Fruit fly (Drosophila melanogaster) whole organism, embryonic: ENCODE results near the gene CG34398.

ENCODE experiments used
- Antp ChIP-seq: fragments of 200-800 bp; sonication (Bioruptor generic); optimal IDR thresholded peaks from 3 replicates; lab custom pipeline; 2016; ENCODE audit warnings: missing biosample characterization, missing genetic modification characterization
- Awh ChIP-seq: fragments of 200-800 bp; sonication (Bioruptor generic); IDR thresholded peaks from 2 replicates; pipeline ENCODE4, ENCODE4 v1.3.6; 2022; ENCODE audit warnings: missing biosample characterization, missing genetic modification characterization
- CG10209 ChIP-seq: fragments of 200-800 bp; sonication (Bioruptor generic); optimal IDR thresholded peaks from 3 replicates; lab custom pipeline; 2017; ENCODE audit warnings: missing biosample characterization, mild to moderate bottlenecking, missing genetic modification characterization, missing genetic modification reagents
- CG1024 ChIP-seq: fragments of 200-800 bp; sonication (Bioruptor generic); IDR thresholded peaks from 2 replicates; pipeline ENCODE4 v1.3.6; 2022; ENCODE audit warnings: missing biosample characterization, missing genetic modification characterization
- CG14667 ChIP-seq: fragments of 200-800 bp; sonication (Bioruptor generic); IDR thresholded peaks from 2 replicates; pipeline ENCODE4 v1.3.6; 2022; ENCODE audit warnings: missing biosample characterization, missing genetic modification characterization
- CG15073 ChIP-seq: fragments of 200-800 bp; sonication (Bioruptor generic); optimal IDR thresholded peaks from 2 replicates; lab custom pipeline; 2016; ENCODE audit warnings: missing biosample characterization, missing genetic modification characterization
- CG1603 ChIP-seq: fragments of 200-800 bp; sonication (Bioruptor generic); optimal IDR thresholded peaks from 2 replicates; lab custom pipeline; 2019; ENCODE audit warnings: missing biosample characterization, mild to moderate bottlenecking, missing genetic modification characterization, moderate library complexity
- CG17361 ChIP-seq: fragments of 200-800 bp; sonication (Bioruptor generic); IDR thresholded peaks from 3 replicates; pipeline ENCODE4 v1.3.6; 2022; ENCODE audit warnings: missing biosample characterization, missing genetic modification characterization
- CG18011 ChIP-seq: fragments of 200-800 bp; sonication (Bioruptor generic); optimal IDR thresholded peaks from 2 replicates; lab custom pipeline; 2017; ENCODE audit warnings: missing biosample characterization, missing genetic modification characterization, mild to moderate bottlenecking, moderate library complexity, missing genotype
- CG2712 ChIP-seq: fragments of 200-800 bp; optimal IDR thresholded peaks from 3 replicates; lab custom pipeline; 2019; ENCODE audit warnings: missing biosample characterization, mild to moderate bottlenecking, missing genetic modification characterization, moderate library complexity
- CG31388 ChIP-seq: fragments of 200-800 bp; sonication (Bioruptor generic); optimal IDR thresholded peaks from 2 replicates; lab custom pipeline; 2016; ENCODE audit warnings: missing biosample characterization, missing genetic modification characterization
- CG32772 ChIP-seq: fragments of 200-800 bp; sonication (Bioruptor generic); IDR thresholded peaks from 2 replicates; pipeline ENCODE4 v1.3.6; 2022; ENCODE audit warnings: missing biosample characterization, missing genetic modification characterization
- CG4854 ChIP-seq: fragments of 200-800 bp; sonication (Bioruptor generic); optimal IDR thresholded peaks from 2 replicates; lab custom pipeline; 2016; ENCODE audit warnings: missing biosample characterization, missing genetic modification characterization, inconsistent platforms
- CG6175 ChIP-seq: fragments of 200-800 bp; sonication (Bioruptor generic); IDR thresholded peaks from 3 replicates; pipeline ENCODE4 v1.3.6; 2022; ENCODE audit warnings: missing biosample characterization, missing genetic modification characterization
- CG6689 ChIP-seq: fragments of 200-800 bp; sonication (Bioruptor generic); IDR thresholded peaks from 2 replicates; pipeline ENCODE4 v1.3.6; 2022; ENCODE audit warnings: missing biosample characterization, missing genetic modification characterization
- CG6765 ChIP-seq: fragments of 200-800 bp; sonication (Bioruptor generic); optimal IDR thresholded peaks from 3 replicates; lab custom pipeline; 2017; ENCODE audit warnings: missing biosample characterization, mild to moderate bottlenecking, missing genetic modification characterization
- CG7987 ChIP-seq: fragments of 200-800 bp; sonication (Bioruptor generic); optimal IDR thresholded peaks from 2 replicates; lab custom pipeline; 2018; ENCODE audit warnings: missing biosample characterization, mild to moderate bottlenecking, missing genetic modification characterization, moderate library complexity
- CG9215 ChIP-seq: fragments of 200-800 bp; sonication (Bioruptor generic); IDR thresholded peaks from 2 replicates; pipeline ENCODE4 v1.3.6; 2022; ENCODE audit warnings: missing biosample characterization, missing genetic modification characterization
- Doc3 ChIP-seq: fragments of 200-800 bp; sonication (Bioruptor generic); IDR thresholded peaks from 3 replicates; pipeline ENCODE4 v1.3.6; 2022; ENCODE audit warnings: missing biosample characterization, missing genetic modification characterization; ENCODE audit not compliant: partially characterized antibody
- Drgx ChIP-seq: fragments of 200-800 bp; sonication (Bioruptor generic); IDR thresholded peaks from 2 replicates; pipeline ENCODE4 v1.3.6; 2022; ENCODE audit warnings: missing biosample characterization, missing genetic modification characterization
- Fer1 ChIP-seq: fragments of 200-800 bp; sonication (Bioruptor generic); optimal IDR thresholded peaks from 2 replicates; lab custom pipeline; 2017; ENCODE audit warnings: missing biosample characterization, mild to moderate bottlenecking, missing genetic modification characterization
- Gsc ChIP-seq: fragments of 200-800 bp; sonication (Bioruptor generic); IDR thresholded peaks from 2 replicates; pipeline ENCODE4 v1.3.6; 2022; ENCODE audit warnings: missing biosample characterization, missing genetic modification characterization
- Hmx ChIP-seq: fragments of 200-800 bp; sonication (Bioruptor generic); optimal IDR thresholded peaks from 2 replicates; lab custom pipeline; 2016; ENCODE audit warnings: missing biosample characterization, missing genetic modification characterization
- Hr78 ChIP-seq, 2 experiments: fragments of 200-800 bp in 1 of 2; fragments of >200 bp in 1 of 2; sonication (Bioruptor generic) in 1 of 2; optimal IDR thresholded peaks; 2 replicates each; lab custom pipeline; 2017 to 2019; ENCODE audit warnings: missing biosample characterization in 2 of 2, missing genetic modification characterization in 2 of 2, mild to moderate bottlenecking in 1 of 2, moderate library complexity in 1 of 2
- MTF-1 ChIP-seq: fragments of 200-800 bp; sonication (Bioruptor generic); optimal IDR thresholded peaks from 2 replicates; lab custom pipeline; 2018; ENCODE audit warnings: missing biosample characterization, mild to moderate bottlenecking, missing genetic modification characterization, borderline replicate concordance
- NFAT ChIP-seq: fragments of 200-800 bp; sonication (Bioruptor generic); IDR thresholded peaks from 2 replicates; pipeline ENCODE4 v1.3.6; 2022; ENCODE audit warnings: missing biosample characterization, missing genetic modification characterization
- Pdp1 ChIP-seq, 2 experiments: fragments of 200-800 bp; sonication (Bioruptor generic); optimal IDR thresholded peaks; 3 replicates each; lab custom pipeline; 2016; ENCODE audit warnings: missing biosample characterization in 2 of 2, missing genetic modification characterization in 2 of 2, mild to moderate bottlenecking in 1 of 2, moderate library complexity in 1 of 2
- Tbp ChIP-seq: fragments of >200 bp; optimal IDR thresholded peaks from 2 replicates; lab custom pipeline; 2018; ENCODE audit warnings: missing biosample characterization, missing genetic modification characterization
- ab ChIP-seq: fragments of 200-800 bp; sonication (Bioruptor generic); optimal IDR thresholded peaks from 2 replicates; lab custom pipeline; 2016; ENCODE audit warnings: missing biosample characterization, missing genetic modification characterization
- abd-A ChIP-seq: fragments of 200-800 bp; sonication (Bioruptor generic); optimal IDR thresholded peaks from 3 replicates; lab custom pipeline; 2019; ENCODE audit warnings: missing biosample characterization, mild to moderate bottlenecking, missing genetic modification characterization, moderate library complexity
- bsh ChIP-seq, 2 experiments: fragments of 200-800 bp; sonication (Bioruptor generic); optimal IDR thresholded peaks; 2 replicates each; lab custom pipeline; 2017 to 2018; ENCODE audit warnings: mild to moderate bottlenecking in 2 of 2, missing biosample characterization in 2 of 2, missing genetic modification characterization in 2 of 2, moderate library complexity in 1 of 2
- crc ChIP-seq: fragments of 200-800 bp; sonication (Bioruptor generic); optimal IDR thresholded peaks from 2 replicates; lab custom pipeline; 2016; ENCODE audit warnings: missing biosample characterization, missing genetic modification characterization
- da ChIP-seq: fragments of 200-800 bp; sonication (Bioruptor generic); optimal IDR thresholded peaks from 2 replicates; lab custom pipeline; 2016; ENCODE audit warnings: missing biosample characterization, missing genetic modification characterization
- dmrt11E ChIP-seq: fragments of 200-800 bp; sonication (Bioruptor generic); optimal IDR thresholded peaks from 3 replicates; lab custom pipeline; 2018; ENCODE audit warnings: missing biosample characterization, mild to moderate bottlenecking, missing genetic modification characterization, moderate library complexity
- dmrt99B ChIP-seq: fragments of 200-800 bp; sonication (Bioruptor generic); optimal IDR thresholded peaks from 2 replicates; lab custom pipeline; 2018; ENCODE audit warnings: missing biosample characterization, mild to moderate bottlenecking, missing genetic modification characterization, moderate library complexity
- emc ChIP-seq: fragments of 200-800 bp; sonication (Bioruptor generic); optimal IDR thresholded peaks from 2 replicates; lab custom pipeline; 2016; ENCODE audit warnings: missing biosample characterization, missing genetic modification characterization
- fd64A ChIP-seq: fragments of 200-800 bp; sonication (Bioruptor generic); optimal IDR thresholded peaks from 3 replicates; lab custom pipeline; 2018; ENCODE audit warnings: missing biosample characterization, mild to moderate bottlenecking, missing genetic modification characterization
- grau ChIP-seq: fragments of 200-800 bp; optimal IDR thresholded peaks from 3 replicates; lab custom pipeline; 2019; ENCODE audit warnings: missing biosample characterization, mild to moderate bottlenecking, missing genetic modification characterization, moderate library complexity
- gsb-n ChIP-seq: fragments of 200-800 bp; sonication (Bioruptor generic); optimal IDR thresholded peaks from 3 replicates; lab custom pipeline; 2018; ENCODE audit warnings: missing biosample characterization, mild to moderate bottlenecking, missing genetic modification characterization
- lbe ChIP-seq: fragments of 200-800 bp; sonication (Bioruptor generic); optimal IDR thresholded peaks from 2 replicates; lab custom pipeline; 2016; ENCODE audit warnings: missing biosample characterization, mild to moderate bottlenecking, missing genetic modification characterization
- mam ChIP-seq: fragments of 200-800 bp; sonication (Bioruptor generic); optimal IDR thresholded peaks from 3 replicates; lab custom pipeline; 2016; ENCODE audit warnings: missing biosample characterization, missing genetic modification characterization
- pan ChIP-seq, 4 experiments: fragments of >200 bp in 3 of 4; fragments of 200-800 bp in 1 of 4; sonication (Bioruptor generic) in 1 of 4; optimal IDR thresholded peaks in 3 of 4; IDR thresholded peaks in 1 of 4; 2 replicates each; pipeline versions ENCODE4 v1.3.6 to Lab custom; 2017 to 2022; ENCODE audit warnings: missing biosample characterization in 2 of 4, missing genetic modification characterization in 2 of 4, mixed read lengths in 1 of 4
- prd ChIP-seq, 3 experiments: fragments of >200 bp in 2 of 3; fragments of 200-800 bp in 1 of 3; sonication (Bioruptor generic) in 1 of 3; optimal IDR thresholded peaks in 2 of 3; IDR thresholded peaks in 1 of 3; 2 replicates in 2 of 3; 3 replicates in 1 of 3; pipeline versions ENCODE4 v1.3.6 to Lab custom; 2017 to 2022; ENCODE audit warnings: missing biosample characterization in 1 of 3, missing genetic modification characterization in 1 of 3
- sd ChIP-seq: fragments of 200-800 bp; sonication (Bioruptor generic); optimal IDR thresholded peaks from 3 replicates; lab custom pipeline; 2018; ENCODE audit warnings: missing biosample characterization, mild to moderate bottlenecking, missing genetic modification characterization, moderate library complexity
- stc ChIP-seq: fragments of 200-800 bp; sonication (Bioruptor generic); IDR thresholded peaks from 2 replicates; pipeline ENCODE4 v1.3.6; 2022; ENCODE audit warnings: missing biosample characterization, missing genetic modification characterization
- tna ChIP-seq: fragments of 200-800 bp; sonication (Bioruptor generic); IDR thresholded peaks from 2 replicates; pipeline ENCODE4 v1.3.6; 2022; ENCODE audit warnings: missing biosample characterization, missing genetic modification characterization; ENCODE audit not compliant: partially characterized antibody
- unc-4 ChIP-seq: fragments of 200-800 bp; sonication (Bioruptor generic); IDR thresholded peaks from 2 replicates; pipeline ENCODE4 v1.3.6; 2022; ENCODE audit warnings: missing biosample characterization, missing genetic modification characterization; ENCODE audit not compliant: partially characterized antibody

Gene CG34398

DNA sequence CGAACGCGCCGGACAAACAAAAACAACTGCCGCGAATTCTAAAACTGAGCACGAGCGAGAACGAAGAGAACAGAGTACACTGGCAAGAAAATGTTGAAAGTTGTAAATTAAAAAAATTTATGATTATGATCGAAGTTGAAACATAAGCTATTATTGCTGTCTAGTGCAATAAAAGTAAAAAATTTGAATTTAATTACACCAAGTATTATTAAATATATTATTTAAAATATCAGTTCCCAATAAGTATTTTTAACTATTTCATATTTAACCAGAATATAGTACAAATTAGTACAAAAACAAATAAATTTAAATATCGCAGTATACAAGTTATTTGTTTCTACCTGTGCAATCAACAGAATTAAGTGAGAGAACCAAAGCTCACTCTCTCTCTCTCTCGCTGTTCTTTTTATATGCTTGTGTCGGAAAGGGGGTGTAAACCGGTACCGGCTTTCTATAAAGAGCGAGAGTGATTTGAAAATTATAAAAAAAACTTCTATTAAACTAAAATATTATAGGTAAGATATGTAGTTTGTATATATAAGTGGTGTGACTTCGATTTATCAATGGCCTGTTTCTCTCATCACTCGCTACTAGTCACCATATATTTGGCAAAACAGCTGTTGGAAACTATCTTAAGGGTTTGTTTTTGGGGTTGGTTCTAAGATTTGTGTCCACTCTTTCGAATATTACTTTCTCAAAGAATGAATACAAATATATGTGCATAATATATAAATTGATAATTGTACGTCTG is 52.8 kb downstream of the CG34398 start, which contains the start of gene C1GalTA (continued):
- TF ChIP-seq Tbp (no peak), bsh (GFP tag; optimal IDR thresholded peaks at IDR 0.05; lab: Kevin White, UChicago) (peak; percentile 93 to 99), prd (optimal IDR thresholded peaks at IDR 0.05; lab: Kevin White, UChicago) (no peak), prd (GFP tag; IDR thresholded peaks at IDR 0.05; lab: Robert Waterston, UW) (peak; percentile 95), CG17361 (GFP tag; lab: Robert Waterston, UW) (peak; percentile 100), pan (optimal IDR thresholded peaks at IDR 0.05; lab: Kevin White, UChicago) (no peak), pan (GFP tag; optimal IDR thresholded peaks at IDR 0.05 in 1 of 2, IDR thresholded peaks at IDR 0.05 in 1 of 2) (peak in 1 of 2 experiments; percentile 97), CG15073 (peak; percentile 35), dmrt99B (tag; lab: Kevin White, UChicago) (peak; percentile 99), grau (tag; lab: Kevin White, UChicago) (peak; percentile 99), emc (GFP tag; lab: Kevin White, UChicago) (peak; percentile 39), abd-A (tag; lab: Kevin White, UChicago) (peak; percentile 92), fd64A (GFP tag; lab: Kevin White, UChicago) (peak; percentile 65), CG7987 (GFP tag; lab: Kevin White, UChicago) (peak; percentile 83), CG2712 (tag; lab: Kevin White, UChicago) (peak; percentile 100), CG18011 (GFP tag; lab: Kevin White, UChicago) (peak; percentile 79), CG32772 (GFP tag; lab: Robert Waterston, UW) (peak; percentile 94), dmrt11E (tag; lab: Kevin White, UChicago) (peak; percentile 98), Awh (GFP tag; lab: Robert Waterston, UW) (peak; percentile 95), unc-4 (GFP tag; lab: Robert Waterston, UW) (no peak), Gsc (GFP tag; lab: Robert Waterston, UW) (no peak), Hmx (no peak), Hr78 (GFP tag; optimal IDR thresholded peaks at IDR 0.05; lab: Kevin White, UChicago) (peak in 1 of 2 experiments; percentile 94), stc (GFP tag; lab: Robert Waterston, UW) (peak; percentile 96), Drgx (GFP tag; lab: Robert Waterston, UW) (peak; percentile 97), Fer1 (GFP tag; lab: Kevin White, UChicago) (peak; percentile 98), mam (peak; percentile 56), Pdp1 (GFP tag; optimal IDR thresholded peaks at IDR 0.05; lab: Kevin White, UChicago) (peak; percentile 63 to 74), CG9215 (GFP tag; lab: Robert Waterston, UW) (peak; percentile 95), ab (GFP tag; lab: Kevin White, UChicago) (peak; percentile 22), CG6765 (GFP tag; lab: Kevin White, UChicago) (peak; percentile 98), CG6175 (GFP tag; lab: Robert Waterston, UW) (peak; percentile 80), CG14667 (GFP tag; lab: Robert Waterston, UW) (peak; percentile 94; the same call in 1 of the 2 replicates), CG6689 (GFP tag; lab: Robert Waterston, UW) (peak; percentile 98), MTF-1 (peak; percentile 85), da (GFP tag; lab: Kevin White, UChicago) (no peak), CG10209 (peak; percentile 97), NFAT (GFP tag; lab: Robert Waterston, UW) (no peak; the same call in 1 of the 2 replicates), tna (GFP tag; lab: Robert Waterston, UW) (no peak), CG1024 (GFP tag; lab: Robert Waterston, UW) (peak; percentile 76), CG4854 (GFP tag; lab: Kevin White, UChicago) (peak; percentile 49), CG31388 (peak; percentile 79), Doc3 (no peak), crc (no peak), sd (peak; percentile 95), Antp (peak; percentile 53), CG1603 (tag; lab: Kevin White, UChicago) (peak; percentile 6), gsb-n (peak; percentile 99), lbe (GFP tag; lab: Kevin White, UChicago) (peak; percentile 90)
